Worm (Caenorhabditis elegans) whole organism, L2 larva: ENCODE data around the gene hen-1.

Experiments used
- C34F6.9 ChIP-seq: fragments of 150-350 bp; optimal IDR thresholded peaks from 2 replicates; lab custom pipeline; 2014; ENCODE audit warnings: missing biosample characterization, missing genetic modification characterization
- F13H6.1 ChIP-seq: sonication (generic microtip); optimal IDR thresholded peaks from 2 replicates; lab custom pipeline; 2016; ENCODE audit warnings: missing genetic modification characterization, missing compliant biosample characterization
- ZK546.5 ChIP-seq: sonication (generic microtip); optimal IDR thresholded peaks from 2 replicates; lab custom pipeline; 2017; ENCODE audit warnings: missing biosample characterization, missing genetic modification characterization
- alr-1 ChIP-seq: fragments of 150-350 bp; optimal IDR thresholded peaks from 2 replicates; lab custom pipeline; 2014; ENCODE audit warnings: missing biosample characterization, missing genetic modification characterization
- aly-2 ChIP-seq: fragments of 150-350 bp; optimal IDR thresholded peaks from 2 replicates; lab custom pipeline; 2014; ENCODE audit warnings: missing biosample characterization, missing genetic modification characterization
- ama-1 ChIP-seq: fragments of 150-350 bp; optimal IDR thresholded peaks from 2 replicates; lab custom pipeline; 2018; ENCODE audit warnings: inconsistent platforms
- blmp-1 ChIP-seq: sonication (generic microtip); optimal IDR thresholded peaks from 2 replicates; lab custom pipeline; 2017; ENCODE audit warnings: missing genetic modification characterization, mild to moderate bottlenecking, missing compliant biosample characterization, antibody characterized with exemption, moderate library complexity; ENCODE audit not compliant: insufficient read depth
- ceh-16 ChIP-seq: fragments of 150-350 bp; optimal IDR thresholded peaks from 2 replicates; lab custom pipeline; 2014; ENCODE audit warnings: missing biosample characterization, missing genetic modification characterization
- ceh-82 ChIP-seq: fragments of 150-350 bp; optimal IDR thresholded peaks from 2 replicates; lab custom pipeline; 2014; ENCODE audit warnings: missing biosample characterization, missing genetic modification characterization
- crh-2 ChIP-seq: sonication (generic microtip); optimal IDR thresholded peaks from 2 replicates; lab custom pipeline; 2017; ENCODE audit warnings: missing biosample characterization, missing genetic modification characterization
- egl-27 ChIP-seq: sonication (generic microtip); optimal IDR thresholded peaks from 3 replicates; lab custom pipeline; 2017; ENCODE audit warnings: missing biosample characterization, missing genetic modification reagents, missing genetic modification characterization
- elt-1 ChIP-seq: fragments of 150-350 bp; optimal IDR thresholded peaks from 2 replicates; lab custom pipeline; 2014; ENCODE audit warnings: missing biosample characterization, missing genetic modification characterization
- elt-3 ChIP-seq: sonication (generic microtip); optimal IDR thresholded peaks from 2 replicates; lab custom pipeline; 2017; ENCODE audit warnings: missing biosample characterization, missing genetic modification characterization
- fos-1 ChIP-seq: fragments of 150-350 bp; optimal IDR thresholded peaks from 2 replicates; lab custom pipeline; 2014; ENCODE audit warnings: missing biosample characterization, missing genetic modification characterization
- lin-13 ChIP-seq: fragments of 150-350 bp; optimal IDR thresholded peaks from 2 replicates; lab custom pipeline; 2014; ENCODE audit warnings: missing biosample characterization, missing genetic modification reagents, missing genetic modification characterization
- lin-39 ChIP-seq: fragments of 150-350 bp; optimal IDR thresholded peaks from 2 replicates; lab custom pipeline; 2014; ENCODE audit warnings: missing biosample characterization, missing genetic modification reagents, missing genetic modification characterization
- lsy-2 ChIP-seq, 2 experiments: fragments of 150-350 bp in 1 of 2; sonication (generic microtip) in 1 of 2; optimal IDR thresholded peaks; 2 replicates each; lab custom pipeline; 2014 to 2017; ENCODE audit warnings: missing biosample characterization in 2 of 2, missing genetic modification characterization in 2 of 2
- mab-5 ChIP-seq: fragments of 150-350 bp; optimal IDR thresholded peaks from 2 replicates; lab custom pipeline; 2014; ENCODE audit warnings: missing biosample characterization, missing genetic modification characterization
- mdl-1 ChIP-seq, 2 experiments: fragments of 150-350 bp in 1 of 2; sonication (generic microtip) in 1 of 2; optimal IDR thresholded peaks; 2 replicates each; lab custom pipeline; 2017; ENCODE audit warnings: missing biosample characterization in 2 of 2, missing genetic modification characterization in 2 of 2
- nhr-11 ChIP-seq: fragments of 150-350 bp; optimal IDR thresholded peaks from 2 replicates; lab custom pipeline; 2014; ENCODE audit warnings: missing biosample characterization, missing genetic modification characterization
- nhr-12 ChIP-seq: fragments of 150-350 bp; optimal IDR thresholded peaks from 2 replicates; lab custom pipeline; 2014; ENCODE audit warnings: missing biosample characterization, missing genetic modification characterization
- nhr-129 ChIP-seq: fragments of 150-350 bp; optimal IDR thresholded peaks from 2 replicates; lab custom pipeline; 2014; ENCODE audit warnings: missing biosample characterization, missing genetic modification characterization
- nhr-21 ChIP-seq: fragments of 150-350 bp; optimal IDR thresholded peaks from 2 replicates; lab custom pipeline; 2014; ENCODE audit warnings: missing biosample characterization, missing genetic modification characterization
- nhr-23 ChIP-seq: fragments of 150-350 bp; optimal IDR thresholded peaks from 2 replicates; lab custom pipeline; 2014; ENCODE audit warnings: missing biosample characterization, missing genetic modification reagents, missing genetic modification characterization
- nhr-25 ChIP-seq: fragments of 150-350 bp; sonication (generic microtip); optimal IDR thresholded peaks from 3 replicates; lab custom pipeline; 2014; ENCODE audit warnings: missing biosample characterization, missing genetic modification characterization
- nhr-77 ChIP-seq: fragments of 150-350 bp; optimal IDR thresholded peaks from 2 replicates; lab custom pipeline; 2014; ENCODE audit warnings: missing biosample characterization, missing genetic modification characterization
- sem-4 ChIP-seq: fragments of 150-350 bp; optimal IDR thresholded peaks from 2 replicates; lab custom pipeline; 2014; ENCODE audit warnings: missing biosample characterization, missing genetic modification reagents, missing genetic modification characterization
- skn-1 ChIP-seq: sonication (generic microtip); optimal IDR thresholded peaks from 2 replicates; lab custom pipeline; 2017; ENCODE audit warnings: missing biosample characterization, missing genetic modification characterization
- sma-9 ChIP-seq, 2 experiments: fragments of 150-350 bp in 1 of 2; sonication (generic microtip) in 1 of 2; optimal IDR thresholded peaks; 2 replicates each; lab custom pipeline; 2014 to 2016; ENCODE audit warnings: missing genetic modification characterization in 2 of 2, mild to moderate bottlenecking in 1 of 2, missing biosample characterization in 1 of 2, missing compliant biosample characterization in 1 of 2, missing genetic modification reagents in 1 of 2, moderate library complexity in 1 of 2
- snpc-4 ChIP-seq: fragments of 150-350 bp; optimal IDR thresholded peaks from 2 replicates; lab custom pipeline; 2014; ENCODE audit warnings: missing biosample characterization, missing genetic modification characterization
- unc-39 ChIP-seq: fragments of 150-350 bp; optimal IDR thresholded peaks from 2 replicates; lab custom pipeline; 2014; ENCODE audit warnings: missing biosample characterization, missing genetic modification characterization
- unc-55 ChIP-seq: fragments of 150-350 bp; sonication (generic microtip); optimal IDR thresholded peaks from 3 replicates; lab custom pipeline; 2014; ENCODE audit warnings: missing biosample characterization, missing genetic modification reagents, missing genetic modification characterization
- unc-62 ChIP-seq: fragments of 150-350 bp; optimal IDR thresholded peaks from 2 replicates; lab custom pipeline; 2014; ENCODE audit warnings: missing biosample characterization, missing genetic modification reagents, missing genetic modification characterization
- zag-1 ChIP-seq: fragments of 150-350 bp; optimal IDR thresholded peaks from 2 replicates; lab custom pipeline; 2014; ENCODE audit warnings: missing biosample characterization, missing genetic modification characterization
- ztf-11 ChIP-seq: sonication (generic microtip); optimal IDR thresholded peaks from 2 replicates; lab custom pipeline; 2017; ENCODE audit warnings: missing biosample characterization, missing genetic modification characterization
- ztf-4 ChIP-seq: fragments of 150-350 bp; optimal IDR thresholded peaks from 2 replicates; lab custom pipeline; 2014; ENCODE audit warnings: missing biosample characterization, missing genetic modification characterization

hen-1 gene

ce11 chrX:7140682-7141254 lies 24.0 kb upstream of the hen-1 start:
- TF ChIP-seq fos-1 (tag; lab: Kevin White, UChicago): peak; percentile 3
- TF ChIP-seq nhr-25: no peak
- TF ChIP-seq zag-1 (tag; lab: Kevin White, UChicago): no peak
- TF ChIP-seq ceh-82: no peak
- no peak for TF ChIP-seq sma-9 (GFP tag; optimal IDR thresholded peaks at IDR 0.05; lab: Kevin White, UChicago)
- no peak for TF ChIP-seq sma-9 (tag; optimal IDR thresholded peaks at IDR 0.05; lab: Kevin White, UChicago)

ce11 chrX:7139614-7140013 lies 22.8 kb upstream of the hen-1 start, which contains the start of gene clec-86:
Gene clec-86, plus strand, starts transcription at chrX:7139875.
- TF ChIP-seq lin-13 (no peak), nhr-21 (tag; lab: Kevin White, UChicago) (no peak), crh-2 (no peak), fos-1 (tag; lab: Kevin White, UChicago) (peak; percentile 3)

- TF ChIP-seq sma-9 (GFP tag; optimal IDR thresholded peaks at IDR 0.05; lab: Kevin White, UChicago) (no peak), sma-9 (tag; optimal IDR thresholded peaks at IDR 0.05; lab: Kevin White, UChicago) (no peak), ztf-4 (tag; lab: Kevin White, UChicago) (no peak), unc-39 (tag; lab: Kevin White, UChicago) (no peak), ztf-11 (no peak), lin-13 (no peak), alr-1 (tag; lab: Kevin White, UChicago) (no peak), C34F6.9 (tag; lab: Kevin White, UChicago) (no peak), aly-2 (no peak), ZK546.5 (tag; lab: Kevin White, UChicago) (no peak), nhr-23 (no peak), nhr-21 (tag; lab: Kevin White, UChicago) (no peak), lin-39 (tag; lab: Kevin White, UChicago) (no peak)
- TF ChIP-seq, all 48 proteins: peak for 0
These were observed 14.4 kb upstream of the hen-1 start for ce11 chrX:7131206-7131605.

ce11 chrX:7129460-7129859 lies 12.7 kb upstream of the hen-1 start:
- TF ChIP-seq nhr-21 (tag; lab: Kevin White, UChicago): no peak
- peak; percentile 1 for TF ChIP-seq C34F6.9 (tag; lab: Kevin White, UChicago)
- peak; percentile 30 for TF ChIP-seq sma-9 (GFP tag; optimal IDR thresholded peaks at IDR 0.05; lab: Kevin White, UChicago)
- TF ChIP-seq sma-9 (tag; optimal IDR thresholded peaks at IDR 0.05; lab: Kevin White, UChicago): no peak
- peak; percentile 28 for TF ChIP-seq fos-1 (tag; lab: Kevin White, UChicago)
- no peak for TF ChIP-seq mab-5 (tag; lab: Kevin White, UChicago)
- TF ChIP-seq blmp-1: no peak
- TF ChIP-seq mdl-1 (tag; optimal IDR thresholded peaks at IDR 0.05; lab: Kevin White, UChicago): peak; percentile 64 to 77
- TF ChIP-seq zag-1 (tag; lab: Kevin White, UChicago): no peak
- TF ChIP-seq nhr-129: peak; percentile 32
- no peak for TF ChIP-seq ztf-4 (tag; lab: Kevin White, UChicago)
- no peak for TF ChIP-seq lin-39 (tag; lab: Kevin White, UChicago)
- TF ChIP-seq ama-1 (lab: Kevin White, UChicago): no peak
- peak; percentile 12 for TF ChIP-seq sem-4 (tag; lab: Kevin White, UChicago)
- peak in 1 of 2 experiments; percentile 14 for TF ChIP-seq lsy-2 (tag; optimal IDR thresholded peaks at IDR 0.05; lab: Kevin White, UChicago)
- no peak for TF ChIP-seq unc-55 (GFP tag; lab: Kevin White, UChicago)
- peak; percentile 51 for TF ChIP-seq nhr-25

ce11 chrX:7128615-7129014 lies 11.8 kb upstream of the hen-1 start:
- no peak for TF ChIP-seq elt-1
- no peak for TF ChIP-seq sma-9 (GFP tag; optimal IDR thresholded peaks at IDR 0.05; lab: Kevin White, UChicago)
- TF ChIP-seq sma-9 (tag; optimal IDR thresholded peaks at IDR 0.05; lab: Kevin White, UChicago): no peak
- TF ChIP-seq ceh-16 (tag; lab: Kevin White, UChicago): no peak
- TF ChIP-seq nhr-12: no peak
- TF ChIP-seq nhr-77 (tag; lab: Kevin White, UChicago): no peak
- TF ChIP-seq nhr-21 (tag; lab: Kevin White, UChicago): no peak
- no peak for TF ChIP-seq lin-39 (tag; lab: Kevin White, UChicago)
- TF ChIP-seq elt-3 (tag; lab: Kevin White, UChicago): no peak
- no peak for TF ChIP-seq nhr-25
- no peak for TF ChIP-seq mab-5 (tag; lab: Kevin White, UChicago)

ce11 chrX:7126348-7126747 lies 9.6 kb upstream of the hen-1 start, which contains the start of gene ist-1:
Gene ist-1, plus strand, starts transcription at chrX:7126648.
- no peak for TF ChIP-seq skn-1 (tag; lab: Kevin White, UChicago)
- no peak for TF ChIP-seq mab-5 (tag; lab: Kevin White, UChicago)
- TF ChIP-seq ztf-11: no peak
- TF ChIP-seq snpc-4 (tag; lab: Kevin White, UChicago): no peak
- no peak for TF ChIP-seq nhr-77 (tag; lab: Kevin White, UChicago)
- TF ChIP-seq C34F6.9 (tag; lab: Kevin White, UChicago): no peak
- TF ChIP-seq ceh-16 (tag; lab: Kevin White, UChicago): no peak
- TF ChIP-seq zag-1 (tag; lab: Kevin White, UChicago): no peak
- TF ChIP-seq nhr-25: no peak
- no peak for TF ChIP-seq nhr-11 (tag; lab: Kevin White, UChicago)
- no peak for TF ChIP-seq F13H6.1 (tag; lab: Kevin White, UChicago)
- TF ChIP-seq nhr-129: no peak
- TF ChIP-seq unc-62 (GFP tag; lab: Kevin White, UChicago): no peak
- no peak for TF ChIP-seq elt-1
- TF ChIP-seq egl-27 (tag; lab: Kevin White, UChicago): no peak
